Worm (Caenorhabditis elegans): ENCODE results near the gene ldb-1.

ldb-1 gene

DNA sequence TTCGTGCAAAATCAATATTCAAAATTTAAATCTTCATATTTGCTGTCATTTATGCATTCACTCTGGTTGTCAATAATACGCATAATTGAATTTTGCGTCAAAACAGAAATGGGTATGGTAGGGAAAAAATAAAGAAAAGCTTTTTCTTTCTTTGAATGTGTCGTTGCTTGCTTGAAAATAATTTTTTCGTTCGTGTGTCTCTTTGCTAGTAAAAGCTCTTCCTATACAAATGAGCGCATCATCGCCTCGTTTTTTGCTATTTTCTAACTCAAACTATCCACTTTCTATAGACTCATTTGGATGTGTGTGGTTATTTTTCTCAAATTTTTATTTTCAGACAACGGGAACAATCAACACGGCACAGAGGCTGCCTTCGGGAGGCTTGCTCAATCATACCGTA, at the start of gene ldb-1:
Gene ldb-1, plus strand, starts transcription at position 301 of the 400 bp plus-strand sequence.
- no peak for TF ChIP-seq mdl-1 (tag; optimal IDR thresholded peaks at IDR 0.05)
- no peak for TF ChIP-seq sox-4 (tag; optimal IDR thresholded peaks at IDR 0.05)
- TF ChIP-seq rnt-1 (tag; optimal IDR thresholded peaks at IDR 0.05): no peak
- no peak for TF ChIP-seq nhr-19 (GFP tag; conservative IDR thresholded peaks at IDR 0.05)
- TF ChIP-seq Y116A8C.19 (tag; optimal IDR thresholded peaks at IDR 0.05; ENCODE audit: borderline replicate concordance): no peak
- no peak for TF ChIP-seq lsy-2 (tag; optimal IDR thresholded peaks at IDR 0.05)
- no peak for TF ChIP-seq fos-1 (tag; optimal IDR thresholded peaks at IDR 0.05)

DNA sequence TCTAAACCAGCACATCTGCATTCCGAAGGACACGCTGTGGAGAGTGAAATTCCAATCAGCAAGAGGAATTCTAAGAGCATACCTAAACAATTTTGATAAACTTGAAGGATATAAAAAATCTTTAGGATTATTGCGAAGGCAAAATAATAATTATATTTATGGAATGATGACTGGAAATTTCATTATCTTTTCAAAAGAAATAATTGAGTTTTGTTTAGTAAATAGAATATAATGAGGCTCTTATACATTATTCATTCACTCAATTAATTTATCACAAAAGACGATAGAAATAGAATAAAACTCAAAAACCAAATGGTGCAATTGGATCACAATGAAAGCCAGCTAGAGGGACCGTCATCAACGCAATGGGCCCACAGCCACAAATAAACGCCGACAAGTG, 49.5 kb upstream of the ldb-1 start, which contains the start of gene pxn-2:
Gene pxn-2, minus strand, starts transcription at position 101 of the 400 bp plus-strand sequence.
- TF ChIP-seq hpl-2 (GFP tag; optimal IDR thresholded peaks at IDR 0.05) (no peak), rnt-1 (tag; optimal IDR thresholded peaks at IDR 0.05) (no peak), C16A3.4 (tag; optimal IDR thresholded peaks at IDR 0.05) (no peak), Y116A8C.19 (tag; optimal IDR thresholded peaks at IDR 0.05; ENCODE audit: borderline replicate concordance) (no peak), tbx-2 (tag; optimal IDR thresholded peaks at IDR 0.05) (no peak), lir-3 (tag; optimal IDR thresholded peaks at IDR 0.05; ENCODE audit: poor library complexity) (no peak), lin-14 (GFP tag; optimal IDR thresholded peaks at IDR 0.05) (no peak), nhr-71 (tag; optimal IDR thresholded peaks at IDR 0.05) (no peak)

- TF ChIP-seq nhr-20 (tag; optimal IDR thresholded peaks at IDR 0.05) (no peak), lin-39 (tag; optimal IDR thresholded peaks at IDR 0.05) (no peak), nhr-90 (tag; optimal IDR thresholded peaks at IDR 0.05; ENCODE audit: poor library complexity) (no peak)
These were observed 47.3 kb upstream of the ldb-1 start for ce11 chrX:10981374-10981773.

- no peak for TF ChIP-seq sup-37 (GFP tag; optimal IDR thresholded peaks at IDR 0.05)
- TF ChIP-seq unc-86 (tag; optimal IDR thresholded peaks at IDR 0.05): no peak
- no peak for TF ChIP-seq C34B4.2 (tag; optimal IDR thresholded peaks at IDR 0.05)
- TF ChIP-seq lin-39 (tag; optimal IDR thresholded peaks at IDR 0.05): no peak
- TF ChIP-seq unc-130 (tag; optimal IDR thresholded peaks at IDR 0.05): no peak
- no peak for TF ChIP-seq mef-2 (tag; optimal IDR thresholded peaks at IDR 0.05)
- TF ChIP-seq fkh-4 (tag; optimal IDR thresholded peaks at IDR 0.05; ENCODE audit: borderline replicate concordance): no peak
- no peak for TF ChIP-seq unc-62 (GFP tag; optimal IDR thresholded peaks at IDR 0.05)
- TF ChIP-seq ceh-88 (GFP tag; IDR thresholded peaks at IDR 0.05): no peak
- TF ChIP-seq hpl-2 (GFP tag; optimal IDR thresholded peaks at IDR 0.05): no peak
- no peak for TF ChIP-seq sptf-1 (tag; optimal IDR thresholded peaks at IDR 0.05)
- TF ChIP-seq lin-13 (GFP tag; optimal IDR thresholded peaks at IDR 0.05): no peak
- TF ChIP-seq C16A3.4 (tag; optimal IDR thresholded peaks at IDR 0.05): no peak
- TF ChIP-seq jun-1 (tag; optimal IDR thresholded peaks at IDR 0.05): no peak
- TF ChIP-seq lsy-2 (tag; optimal IDR thresholded peaks at IDR 0.05): no peak
These were observed 46.7 kb upstream of the ldb-1 start, which contains the start of gene ver-4 for ce11 chrX:10982051-10982450. TSS of gene ver-4 (plus strand) at chrX:10982351.

DNA sequence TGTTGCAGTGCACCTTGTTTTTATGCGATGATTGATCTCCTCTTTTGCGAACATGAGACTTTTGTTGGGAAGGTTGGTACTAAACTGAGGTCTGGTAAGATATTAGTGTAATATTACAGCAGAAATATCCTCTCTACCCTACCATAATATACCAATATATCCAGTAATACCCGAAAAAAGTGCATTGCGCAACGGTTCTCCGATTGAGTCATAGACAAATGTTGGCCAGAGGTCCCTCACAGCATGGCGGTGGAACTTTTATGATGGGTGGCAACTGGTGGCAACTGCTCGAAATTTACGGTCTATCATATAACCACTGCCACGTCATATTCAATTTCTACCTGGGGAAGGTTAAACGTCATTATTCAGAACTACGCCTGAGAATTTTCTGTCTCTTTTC, 39.4 kb upstream of the ldb-1 start:
- TF ChIP-seq nhr-76 (tag; optimal IDR thresholded peaks at IDR 0.05): no peak
- no peak for TF ChIP-seq tbx-2 (tag; optimal IDR thresholded peaks at IDR 0.05)
- TF ChIP-seq ceh-63 (GFP tag; optimal IDR thresholded peaks at IDR 0.05): no peak
- no peak for TF ChIP-seq mdl-1 (tag; optimal IDR thresholded peaks at IDR 0.05)
- no peak for TF ChIP-seq swsn-7 (tag; optimal IDR thresholded peaks at IDR 0.05)
- TF ChIP-seq lin-35 (GFP tag; optimal IDR thresholded peaks at IDR 0.05): no peak
- no peak for TF ChIP-seq efl-1 (optimal IDR thresholded peaks at IDR 0.05)
- peak in 1 of 2 experiments; percentile 6 for TF ChIP-seq efl-1 (GFP tag; optimal IDR thresholded peaks at IDR 0.05 in 1 of 2)
- TF ChIP-seq hpl-2 (GFP tag; optimal IDR thresholded peaks at IDR 0.05): no peak
- no peak for TF ChIP-seq pag-3 (tag; optimal IDR thresholded peaks at IDR 0.05; ENCODE audit: borderline replicate concordance, insufficient read depth)
